5 fruit fly cellular contexts compared by ENCODE assay signal in the genomic region with DNA sequence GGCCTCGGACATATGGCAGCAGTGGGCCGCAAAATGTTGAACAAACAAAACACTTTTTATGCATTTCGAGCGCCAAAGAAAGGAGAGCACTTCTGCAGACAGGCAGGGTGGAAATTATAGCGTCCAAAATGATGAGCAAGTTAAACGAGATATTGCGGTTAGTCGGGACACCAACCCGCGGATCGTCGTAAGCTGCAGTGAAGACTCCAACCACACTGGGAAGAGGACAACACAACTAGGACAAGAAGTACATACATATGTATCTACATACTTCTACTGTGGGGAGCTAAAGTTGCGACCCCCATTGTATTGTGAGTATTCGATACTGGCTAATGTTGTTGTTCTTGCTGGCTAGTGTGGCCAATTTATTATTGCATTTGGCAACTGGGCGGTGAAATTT.
A peak's percentile ranks its signal among the peaks of the same experiment; 100 is the strongest.
TF ChIP-seq lines count a peak whose summit lies in the region.

No protein-coding gene starts in this region.

- TF ChIP-seq CTCF in S2 (optimal IDR thresholded peaks at IDR 0.05; lab: Kevin White, UChicago): peak; percentile 61 to 70
- peak; percentile 64 for TF ChIP-seq CTCF in whole organism, embryonic (GFP tag; optimal IDR thresholded peaks at IDR 0.05; lab: Kevin White, UChicago)

TF ChIP-seq in whole organism, embryonic, 481 proteins besides CTCF, POLR2A, EP300 and RAD21 (continues in another document):
- no peak for TF ChIP-seq CG17829 (tag; optimal IDR thresholded peaks at IDR 0.05; lab: Kevin White, UChicago)
- no peak for TF ChIP-seq her (GFP tag; optimal IDR thresholded peaks at IDR 0.05; lab: Kevin White, UChicago)
- TF ChIP-seq unc-4 (GFP tag; IDR thresholded peaks at IDR 0.05; lab: Robert Waterston, UW; ENCODE audit: partially characterized antibody): no peak
- no peak for TF ChIP-seq CG31224 (GFP tag; IDR thresholded peaks at IDR 0.05; lab: Robert Waterston, UW)
- no peak for TF ChIP-seq Bgb (GFP tag; IDR thresholded peaks at IDR 0.05; lab: Robert Waterston, UW; ENCODE audit: partially characterized antibody)
- TF ChIP-seq CG3281 (GFP tag; optimal IDR thresholded peaks at IDR 0.05; lab: Kevin White, UChicago): no peak
- no peak for TF ChIP-seq CG13894 (tag; optimal IDR thresholded peaks at IDR 0.05; lab: Kevin White, UChicago)
- peak; percentile 11 for TF ChIP-seq CG2120 (GFP tag; optimal IDR thresholded peaks at IDR 0.05; lab: Kevin White, UChicago)
- no peak for TF ChIP-seq az2 (GFP tag; optimal IDR thresholded peaks at IDR 0.05; lab: Kevin White, UChicago)
- TF ChIP-seq gfzf (GFP tag; optimal IDR thresholded peaks at IDR 0.05; lab: Kevin White, UChicago): peak; percentile 30
- TF ChIP-seq en (GFP tag; optimal IDR thresholded peaks at IDR 0.05; lab: Kevin White, UChicago): no peak
- no peak for TF ChIP-seq pan (optimal IDR thresholded peaks at IDR 0.05; lab: Kevin White, UChicago)
- TF ChIP-seq pan (GFP tag; optimal IDR thresholded peaks at IDR 0.05 in 1 of 2, IDR thresholded peaks at IDR 0.05 in 1 of 2): peak in 1 of 2 experiments; percentile 41
- no peak for TF ChIP-seq so (GFP tag; IDR thresholded peaks at IDR 0.05; lab: Robert Waterston, UW)
- no peak for TF ChIP-seq crp (GFP tag; optimal IDR thresholded peaks at IDR 0.05; lab: Kevin White, UChicago)
- peak; percentile 3 for TF ChIP-seq phol (tag; optimal IDR thresholded peaks at IDR 0.05; lab: Kevin White, UChicago)
- no peak for TF ChIP-seq Meics (GFP tag; optimal IDR thresholded peaks at IDR 0.05; lab: Kevin White, UChicago)
- TF ChIP-seq ken (GFP tag; IDR thresholded peaks at IDR 0.05; lab: Robert Waterston, UW): no peak
- TF ChIP-seq lmd (GFP tag; IDR thresholded peaks at IDR 0.05; lab: Robert Waterston, UW): peak; percentile 40; the same call in 1 of the 2 replicates
- TF ChIP-seq row (GFP tag; IDR thresholded peaks at IDR 0.05; lab: Robert Waterston, UW): 0 out of 3 replicates have a peak, but pooled peaks have one; percentile 21
- no peak for TF ChIP-seq CG16779 (GFP tag; IDR thresholded peaks at IDR 0.05; lab: Robert Waterston, UW)

TF ChIP-seq in whole organism, prepupa, 60 proteins besides CTCF, POLR2A, EP300 and RAD21:
- no peak for TF ChIP-seq Hr38 (GFP tag; optimal IDR thresholded peaks at IDR 0.05; lab: Kevin White, UChicago)
- TF ChIP-seq net (GFP tag; optimal IDR thresholded peaks at IDR 0.05; lab: Kevin White, UChicago): no peak
- TF ChIP-seq CG6792 (GFP tag; optimal IDR thresholded peaks at IDR 0.05; lab: Kevin White, UChicago): no peak
- TF ChIP-seq fd59A (GFP tag; optimal IDR thresholded peaks at IDR 0.05; lab: Kevin White, UChicago): no peak
- TF ChIP-seq ss (GFP tag; optimal IDR thresholded peaks at IDR 0.05; lab: Kevin White, UChicago): no peak
- TF ChIP-seq CG11294 (GFP tag; IDR thresholded peaks at IDR 0.05; lab: Robert Waterston, UW): peak; percentile 42; the same call in 1 of the 2 replicates
- TF ChIP-seq CG1621 (tag; optimal IDR thresholded peaks at IDR 0.05; lab: Kevin White, UChicago): peak; percentile 4
- TF ChIP-seq CG8119 (GFP tag; IDR thresholded peaks at IDR 0.05; lab: Robert Waterston, UW): no peak
- no peak for TF ChIP-seq CG32006 (GFP tag; optimal IDR thresholded peaks at IDR 0.05; lab: Kevin White, UChicago)
- TF ChIP-seq eg (GFP tag; IDR thresholded peaks at IDR 0.05; lab: Robert Waterston, UW): 0 out of 3 replicates have a peak, but pooled peaks have one; percentile 50
- no peak for TF ChIP-seq svp (GFP tag; lab: Kevin White, UChicago)
- no peak for TF ChIP-seq Met (GFP tag; optimal IDR thresholded peaks at IDR 0.05; lab: Kevin White, UChicago)
- TF ChIP-seq CG7368 (GFP tag; optimal IDR thresholded peaks at IDR 0.05; lab: Kevin White, UChicago): no peak
- no peak for TF ChIP-seq Smox (GFP tag; optimal IDR thresholded peaks at IDR 0.05; lab: Kevin White, UChicago)
- no peak for TF ChIP-seq acj6 (GFP tag; optimal IDR thresholded peaks at IDR 0.05; lab: Kevin White, UChicago)
- TF ChIP-seq CG31627 (GFP tag; optimal IDR thresholded peaks at IDR 0.05; lab: Kevin White, UChicago): no peak
- 0 out of 3 replicates have a peak, but pooled peaks have one; percentile 13 for TF ChIP-seq CG6163 (GFP tag; IDR thresholded peaks at IDR 0.05; lab: Robert Waterston, UW)
- TF ChIP-seq CG15336 (GFP tag; IDR thresholded peaks at IDR 0.05; lab: Robert Waterston, UW): 0 out of 2 replicates have a peak, but pooled peaks have one; percentile 38

TF ChIP-seq in whole organism, pupa, 21 proteins besides CTCF, POLR2A, EP300 and RAD21:
- TF ChIP-seq CG32121 (GFP tag; IDR thresholded peaks at IDR 0.05; lab: Robert Waterston, UW): peak; percentile 67
- TF ChIP-seq CG4496 (GFP tag; IDR thresholded peaks at IDR 0.05; lab: Robert Waterston, UW): peak; percentile 65; the same call in 2 of the 3 replicates
- TF ChIP-seq EcR (GFP tag; optimal IDR thresholded peaks at IDR 0.05; lab: Kevin White, UChicago): no peak
- TF ChIP-seq fd96Ca (GFP tag; IDR thresholded peaks at IDR 0.05; lab: Robert Waterston, UW): peak; percentile 50; the same call in 1 of the 3 replicates
- TF ChIP-seq CG12605 (GFP tag; IDR thresholded peaks at IDR 0.05; lab: Robert Waterston, UW): no peak

TF ChIP-seq in whole organism, wandering third instar larva, 38 proteins besides CTCF, POLR2A, EP300 and RAD21:
- TF ChIP-seq Myc (optimal IDR thresholded peaks at IDR 0.05; lab: Kevin White, UChicago) (peak; percentile 35), jim (GFP tag; optimal IDR thresholded peaks at IDR 0.05; lab: Kevin White, UChicago) (no peak)
